Worm (Caenorhabditis elegans) whole organism, L1 larva: Measurements from ENCODE around the gene elpc-4.

Source experiments
- F16B12.6 ChIP-seq: fragments of 150-350 bp; optimal IDR thresholded peaks from 2 replicates; lab custom pipeline; 2014; ENCODE audit warnings: missing biosample characterization, missing genetic modification characterization
- aly-2 ChIP-seq: fragments of 150-350 bp; optimal IDR thresholded peaks from 2 replicates; lab custom pipeline; 2014; ENCODE audit warnings: missing biosample characterization, missing genetic modification characterization
- ama-1 ChIP-seq: fragments of 150-350 bp; optimal IDR thresholded peaks from 2 replicates; lab custom pipeline; 2014
- blmp-1 ChIP-seq: fragments of 150-350 bp; optimal IDR thresholded peaks from 2 replicates; lab custom pipeline; 2014; ENCODE audit warnings: missing biosample characterization, missing genetic modification characterization
- ceh-63 ChIP-seq: fragments of 200-800 bp; sonication (Bioruptor generic); optimal IDR thresholded peaks from 2 replicates; lab custom pipeline; 2018; ENCODE audit warnings: mild to moderate bottlenecking, missing genetic modification characterization, missing compliant biosample characterization
- ceh-82 ChIP-seq, 3 experiments: fragments of 150-350 bp in 1 of 3; sonication (generic microtip) in 2 of 3; optimal IDR thresholded peaks; 2 replicates each; lab custom pipeline; 2014 to 2017; ENCODE audit warnings: missing biosample characterization in 3 of 3, missing genetic modification characterization in 3 of 3
- ceh-88 ChIP-seq: fragments of 200-800 bp; sonication (Bioruptor generic); IDR thresholded peaks from 2 replicates; pipeline ENCODE4 v1.3.6; 2022; ENCODE audit warnings: missing genetic modification characterization, missing compliant biosample characterization
- ceh-90 ChIP-seq: sonication (generic microtip); optimal IDR thresholded peaks from 2 replicates; lab custom pipeline; 2016; ENCODE audit warnings: missing genetic modification characterization, missing compliant biosample characterization
- efl-1 ChIP-seq, 4 experiments: fragments of 150-350 bp; optimal IDR thresholded peaks in 3 of 4; peaks in 1 of 4; 1 replicate in 1 of 4; 2 replicates in 3 of 4; lab custom pipeline; 2014; ENCODE audit warnings: missing biosample characterization in 2 of 4, missing genetic modification characterization in 2 of 4, missing genetic modification reagents in 2 of 4
- efl-3 ChIP-seq: fragments of 200-800 bp; sonication (Bioruptor generic); optimal IDR thresholded peaks from 2 replicates; lab custom pipeline; 2018; ENCODE audit warnings: mild to moderate bottlenecking, missing genetic modification characterization, missing compliant biosample characterization
- elt-2 ChIP-seq: sonication (generic microtip); optimal IDR thresholded peaks from 2 replicates; lab custom pipeline; 2016; ENCODE audit warnings: missing genetic modification characterization, mild to moderate bottlenecking, inconsistent platforms, missing compliant biosample characterization, missing genetic modification reagents
- elt-3 ChIP-seq, 6 experiments: fragments of 150-350 bp in 1 of 6; sonication (generic microtip); optimal IDR thresholded peaks; 2 replicates each; lab custom pipeline; 2017 to 2018; ENCODE audit warnings: missing biosample characterization in 6 of 6, missing genetic modification characterization in 6 of 6, inconsistent platforms in 1 of 6
- fkh-10 ChIP-seq: sonication (generic microtip); optimal IDR thresholded peaks from 2 replicates; lab custom pipeline; 2017; ENCODE audit warnings: missing biosample characterization, missing genetic modification reagents, missing genetic modification characterization
- fos-1 ChIP-seq: fragments of 150-350 bp; optimal IDR thresholded peaks from 2 replicates; lab custom pipeline; 2014; ENCODE audit warnings: missing biosample characterization, missing genetic modification characterization
- grh-1 ChIP-seq: fragments of 200-800 bp; sonication (Bioruptor generic); IDR thresholded peaks from 2 replicates; pipeline ENCODE4 v1.3.6; 2022; ENCODE audit warnings: missing genetic modification reagents, missing genetic modification characterization, missing compliant biosample characterization
- hpl-2 ChIP-seq: fragments of 150-350 bp; optimal IDR thresholded peaks from 2 replicates; lab custom pipeline; 2014; ENCODE audit warnings: missing biosample characterization, missing genetic modification reagents, missing genetic modification characterization
- isw-1 ChIP-seq: fragments of 200-800 bp; sonication (Bioruptor generic); IDR thresholded peaks from 2 replicates; pipeline ENCODE4 v1.3.6; 2022; ENCODE audit warnings: missing genetic modification characterization, missing compliant biosample characterization
- jun-1 ChIP-seq: fragments of 150-350 bp; optimal IDR thresholded peaks from 2 replicates; lab custom pipeline; 2014; ENCODE audit warnings: missing biosample characterization, missing genetic modification reagents, missing genetic modification characterization
- lin-13 ChIP-seq: fragments of 150-350 bp; optimal IDR thresholded peaks from 2 replicates; lab custom pipeline; 2014; ENCODE audit warnings: missing biosample characterization, missing genetic modification reagents, missing genetic modification characterization
- lin-14 ChIP-seq: fragments of 200-800 bp; sonication (Bioruptor generic); optimal IDR thresholded peaks from 2 replicates; lab custom pipeline; 2018; ENCODE audit warnings: mild to moderate bottlenecking, missing genetic modification characterization, moderate library complexity, missing compliant biosample characterization
- lin-15B ChIP-seq: fragments of 150-350 bp; sonication (generic microtip); optimal IDR thresholded peaks from 3 replicates; lab custom pipeline; 2014; ENCODE audit warnings: missing biosample characterization, missing genetic modification characterization
- lin-35 ChIP-seq, 2 experiments: fragments of 150-350 bp; optimal IDR thresholded peaks; 2 replicates each; lab custom pipeline; 2014; ENCODE audit warnings: missing biosample characterization in 2 of 2, missing genetic modification characterization in 2 of 2, missing genetic modification reagents in 2 of 2
- lsy-2 ChIP-seq, 2 experiments: fragments of 150-350 bp; optimal IDR thresholded peaks; 2 replicates each; lab custom pipeline; 2014; ENCODE audit warnings: missing biosample characterization in 2 of 2, missing genetic modification characterization in 2 of 2
- mab-9 ChIP-seq: fragments of 200-800 bp; sonication (Bioruptor generic); IDR thresholded peaks from 2 replicates; pipeline ENCODE4 v1.3.6; 2022; ENCODE audit warnings: missing genetic modification reagents, missing genetic modification characterization, missing compliant biosample characterization
- mdl-1 ChIP-seq, 2 experiments: fragments of 150-350 bp; optimal IDR thresholded peaks; 2 replicates each; lab custom pipeline; 2014 to 2017; ENCODE audit warnings: missing biosample characterization in 2 of 2, missing genetic modification characterization in 2 of 2, inconsistent platforms in 1 of 2
- mef-2 ChIP-seq: fragments of 150-350 bp; optimal IDR thresholded peaks from 2 replicates; lab custom pipeline; 2014; ENCODE audit warnings: missing biosample characterization, missing genetic modification characterization
- nhr-19 ChIP-seq: fragments of 200-800 bp; sonication (Bioruptor generic); conservative IDR thresholded peaks from 2 replicates; pipeline ENCODE4 v1.3.6; 2022; ENCODE audit warnings: missing genetic modification characterization, missing compliant biosample characterization
- nhr-20 ChIP-seq: sonication (generic microtip); optimal IDR thresholded peaks from 2 replicates; lab custom pipeline; 2016; ENCODE audit warnings: mild to moderate bottlenecking, missing genetic modification characterization, missing compliant biosample characterization
- nhr-47 ChIP-seq: sonication (generic microtip); optimal IDR thresholded peaks from 2 replicates; lab custom pipeline; 2016; ENCODE audit warnings: mild to moderate bottlenecking, missing genetic modification characterization, moderate library complexity, missing compliant biosample characterization
- nhr-71 ChIP-seq: sonication (generic microtip); optimal IDR thresholded peaks from 2 replicates; lab custom pipeline; 2016; ENCODE audit warnings: mild to moderate bottlenecking, missing genetic modification characterization, moderate library complexity, missing compliant biosample characterization
- nhr-76 ChIP-seq: sonication (generic microtip); optimal IDR thresholded peaks from 2 replicates; lab custom pipeline; 2017; ENCODE audit warnings: missing biosample characterization, missing genetic modification characterization
- nhr-85 ChIP-seq: sonication (generic microtip); peaks from one replicate; lab custom pipeline; 2016; ENCODE audit warnings: missing genetic modification characterization, inconsistent platforms, missing compliant biosample characterization
- nhr-90 ChIP-seq: sonication (generic microtip); optimal IDR thresholded peaks from 2 replicates; lab custom pipeline; 2016; ENCODE audit warnings: mild to moderate bottlenecking, missing genetic modification characterization, missing compliant biosample characterization; ENCODE audit not compliant: poor library complexity
- pqm-1 ChIP-seq: sonication (generic microtip); optimal IDR thresholded peaks from 3 replicates; lab custom pipeline; 2017; ENCODE audit warnings: missing biosample characterization, missing genetic modification characterization
- skn-1 ChIP-seq: fragments of 150-350 bp; optimal IDR thresholded peaks from 2 replicates; lab custom pipeline; 2014; ENCODE audit warnings: missing biosample characterization, missing genetic modification characterization
- snpc-4 ChIP-seq: fragments of 150-350 bp; optimal IDR thresholded peaks from 2 replicates; lab custom pipeline; 2014; ENCODE audit warnings: missing biosample characterization, missing genetic modification characterization
- sup-37 ChIP-seq: fragments of 200-800 bp; sonication (Bioruptor generic); optimal IDR thresholded peaks from 2 replicates; lab custom pipeline; 2018; ENCODE audit warnings: mild to moderate bottlenecking, missing genetic modification characterization, missing compliant biosample characterization
- swsn-7 ChIP-seq: sonication (generic microtip); optimal IDR thresholded peaks from 2 replicates; lab custom pipeline; 2016; ENCODE audit warnings: missing genetic modification characterization, missing compliant biosample characterization
- unc-130 ChIP-seq: fragments of 150-350 bp; optimal IDR thresholded peaks from 2 replicates; lab custom pipeline; 2017; ENCODE audit warnings: missing biosample characterization, missing genetic modification characterization, inconsistent platforms
- unc-30 ChIP-seq: sonication (generic microtip); optimal IDR thresholded peaks from 2 replicates; lab custom pipeline; 2017; ENCODE audit warnings: missing biosample characterization, missing genetic modification characterization
- unc-62 ChIP-seq: fragments of 150-350 bp; optimal IDR thresholded peaks from 2 replicates; lab custom pipeline; 2014; ENCODE audit warnings: missing biosample characterization, missing genetic modification reagents, missing genetic modification characterization
- unc-98 ChIP-seq: fragments of 200-800 bp; sonication (Bioruptor generic); IDR thresholded peaks from 2 replicates; pipeline ENCODE4 v1.3.6; 2022; ENCODE audit warnings: missing genetic modification characterization, missing compliant biosample characterization
- vab-15 ChIP-seq: sonication (generic microtip); optimal IDR thresholded peaks from 2 replicates; lab custom pipeline; 2017; ENCODE audit warnings: missing genotype, mild to moderate bottlenecking, missing genetic modification characterization, missing compliant biosample characterization
- ztf-11 ChIP-seq, 2 experiments: sonication (generic microtip); optimal IDR thresholded peaks; 2 replicates each; lab custom pipeline; 2016 to 2017; ENCODE audit warnings: missing genetic modification characterization in 2 of 2, missing biosample characterization in 1 of 2, missing compliant biosample characterization in 1 of 2
- ztf-4 ChIP-seq: fragments of 150-350 bp; optimal IDR thresholded peaks from 2 replicates; lab custom pipeline; 2014; ENCODE audit warnings: missing biosample characterization, missing genetic modification characterization

The elpc-4 gene

ce11 chrIV:8022035-8022673 is 5.4 kb downstream of the elpc-4 start, which contains the start of gene C26B2.2:
C26B2.2 (minus strand) TSS chrIV:8022122.
- TF ChIP-seq ceh-88 (GFP tag; lab: Robert Waterston, UW): peak; percentile 15; the same call in 1 of the 2 replicates
- TF ChIP-seq ceh-82 (tag; optimal IDR thresholded peaks at IDR 0.05; lab: Kevin White, UChicago): no peak
- no peak for TF ChIP-seq nhr-85

ce11 chrIV:8023861-8024260 is 7.1 kb downstream of the elpc-4 start:
- TF ChIP-seq nhr-20 (tag; lab: Kevin White, UChicago) (no peak), elt-2 (tag; lab: Kevin White, UChicago) (peak; percentile 14), F16B12.6 (tag; lab: Kevin White, UChicago) (no peak), lin-13 (GFP tag; lab: Kevin White, UChicago) (no peak), nhr-19 (GFP tag; lab: Robert Waterston, UW) (no peak), aly-2 (tag; lab: Kevin White, UChicago) (no peak), unc-30 (tag; lab: Kevin White, UChicago) (no peak), efl-3 (no peak), isw-1 (no peak), unc-62 (GFP tag; lab: Kevin White, UChicago) (no peak), unc-98 (GFP tag; lab: Robert Waterston, UW) (no peak), mab-9 (GFP tag; lab: Robert Waterston, UW) (no peak), ceh-90 (tag; lab: Kevin White, UChicago) (no peak), lin-15B (no peak), nhr-85 (peak; percentile 13)

- TF ChIP-seq fos-1 (peak; percentile 40), nhr-85 (peak; percentile 74), ceh-63 (no peak), nhr-20 (tag; lab: Kevin White, UChicago) (peak; percentile 42), nhr-76 (no peak), grh-1 (GFP tag; lab: Robert Waterston, UW) (no peak), mef-2 (tag; lab: Kevin White, UChicago) (no peak), fkh-10 (no peak), lsy-2 (tag; optimal IDR thresholded peaks at IDR 0.05; lab: Kevin White, UChicago) (peak in 1 of 2 experiments; percentile 17), ceh-82 (tag; optimal IDR thresholded peaks at IDR 0.05; lab: Kevin White, UChicago) (no peak), snpc-4 (no peak), ztf-11 (tag; optimal IDR thresholded peaks at IDR 0.05; lab: Kevin White, UChicago) (no peak), elt-3 (tag; optimal IDR thresholded peaks at IDR 0.05; lab: Kevin White, UChicago) (peak in 4 of 6 experiments; percentile 64 to 85 (median 78)), swsn-7 (tag; lab: Kevin White, UChicago) (no peak), ceh-90 (tag; lab: Kevin White, UChicago) (no peak), unc-30 (tag; lab: Kevin White, UChicago) (no peak), efl-3 (no peak), nhr-71 (peak; percentile 63), unc-98 (GFP tag; lab: Robert Waterston, UW) (no peak), lin-14 (GFP tag; lab: Kevin White, UChicago) (peak; percentile 57), vab-15 (no peak), sup-37 (GFP tag; lab: Kevin White, UChicago) (no peak), ztf-4 (no peak), unc-130 (tag; lab: Kevin White, UChicago) (no peak), mdl-1 (tag; optimal IDR thresholded peaks at IDR 0.05; lab: Kevin White, UChicago) (peak in 1 of 2 experiments; percentile 24), nhr-90 (peak; percentile 35), nhr-47 (tag; lab: Kevin White, UChicago) (no peak), efl-1 (optimal IDR thresholded peaks at IDR 0.05; lab: Kevin White, UChicago) (no peak), efl-1 (GFP tag; optimal IDR thresholded peaks at IDR 0.05 in 1 of 2; lab: Kevin White, UChicago) (no peak), blmp-1 (tag; lab: Kevin White, UChicago) (peak; percentile 72), jun-1 (tag; lab: Kevin White, UChicago) (no peak), skn-1 (tag; lab: Kevin White, UChicago) (no peak), ama-1 (lab: Kevin White, UChicago) (no peak), pqm-1 (tag; lab: Kevin White, UChicago) (peak; percentile 10), lin-35 (GFP tag; optimal IDR thresholded peaks at IDR 0.05; lab: Kevin White, UChicago) (peak in 1 of 2 experiments; percentile 35), lin-15B (no peak), isw-1 (no peak), elt-2 (tag; lab: Kevin White, UChicago) (peak; percentile 62), hpl-2 (no peak)
- TF ChIP-seq, all 84 proteins: peak for 13
Measured at ce11 chrIV:8026361-8026760, 9.6 kb downstream of the elpc-4 start.
